Fruit fly (Drosophila melanogaster): ENCODE measurements around the gene Hr4.

DNA sequence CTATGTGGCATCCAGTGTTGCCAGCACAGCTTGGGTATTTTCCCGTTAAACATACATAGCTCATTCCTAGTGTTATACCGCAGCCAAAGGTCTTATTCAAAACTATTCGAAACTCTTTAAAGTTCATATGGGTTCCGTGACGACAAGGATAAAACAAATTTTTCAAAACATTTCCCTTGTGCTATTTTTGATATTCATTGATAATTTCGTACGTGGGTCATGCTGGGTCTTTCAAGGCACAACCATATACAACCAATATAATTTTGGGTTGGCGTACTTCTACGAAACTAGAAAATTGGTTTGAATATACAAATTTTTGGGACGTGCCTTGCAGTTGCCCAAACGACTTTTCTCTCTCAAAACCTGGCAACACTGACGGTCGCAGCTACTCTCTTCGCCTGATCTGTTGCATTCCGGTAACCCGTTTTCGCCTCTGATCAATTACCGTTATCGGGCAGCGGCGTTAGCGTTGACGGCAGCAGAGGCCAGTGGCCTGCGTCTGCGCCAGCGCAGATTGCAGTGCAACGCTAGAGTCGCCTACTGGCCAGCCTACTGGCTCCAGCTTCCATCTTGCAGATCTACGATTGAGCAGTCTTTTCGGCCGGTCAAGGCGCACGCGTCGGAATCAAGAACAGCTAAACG is 90.5 kb downstream of the Hr4 start:
- no peak for TF ChIP-seq psq (optimal IDR thresholded peaks at IDR 0.05)
- no peak for TF ChIP-seq h (optimal IDR thresholded peaks at IDR 0.05)
- no peak for TF ChIP-seq ttk (optimal IDR thresholded peaks at IDR 0.05)
- no peak for TF ChIP-seq insv (optimal IDR thresholded peaks at IDR 0.05)
- no peak for TF ChIP-seq Myc (optimal IDR thresholded peaks at IDR 0.05)
- TF ChIP-seq Sin3A (optimal IDR thresholded peaks at IDR 0.05): no peak

All from Kc167 (cell line).